ENCODE assay signal across 1 fruit fly cellular context in genomic region chr2L:3559647-3560046, dm6.
TF ChIP-seq lines count a peak whose summit lies in the region.

No protein-coding gene starts in this region.

TF ChIP-seq in whole organism, embryonic, 481 proteins besides CTCF, POLR2A, EP300 and RAD21 (continued from another document):
- TF ChIP-seq CHES-1-like (GFP tag; optimal IDR thresholded peaks at IDR 0.05; lab: Kevin White, UChicago) (no peak), ttk (GFP tag; IDR thresholded peaks at IDR 0.05; lab: Robert Waterston, UW) (no peak), amos (GFP tag; IDR thresholded peaks at IDR 0.05; lab: Robert Waterston, UW; ENCODE audit: partially characterized antibody) (no peak), CG6654 (GFP tag; optimal IDR thresholded peaks at IDR 0.05; lab: Kevin White, UChicago) (no peak), Fer1 (GFP tag; optimal IDR thresholded peaks at IDR 0.05; lab: Kevin White, UChicago) (no peak), fru (optimal IDR thresholded peaks at IDR 0.05; lab: Kevin White, UChicago) (no peak), CG31388 (GFP tag; optimal IDR thresholded peaks at IDR 0.05; lab: Kevin White, UChicago) (no peak), Hey (tag; optimal IDR thresholded peaks at IDR 0.05; lab: Kevin White, UChicago) (no peak), CG17568 (GFP tag; optimal IDR thresholded peaks at IDR 0.05; lab: Kevin White, UChicago) (no peak), HLHmδ (GFP tag; optimal IDR thresholded peaks at IDR 0.05; lab: Kevin White, UChicago) (no peak), her (GFP tag; optimal IDR thresholded peaks at IDR 0.05; lab: Kevin White, UChicago) (no peak), CG12391 (tag; optimal IDR thresholded peaks at IDR 0.05; lab: Kevin White, UChicago) (peak; percentile 10), Nf-YA (GFP tag; IDR thresholded peaks at IDR 0.05; lab: Robert Waterston, UW) (0 out of 2 replicates have a peak, but pooled peaks have one; percentile 9), Hr51 (GFP tag; optimal IDR thresholded peaks at IDR 0.05; lab: Kevin White, UChicago) (peak in 1 of 2 experiments; percentile 21), Oaz (GFP tag; IDR thresholded peaks at IDR 0.05; lab: Robert Waterston, UW) (no peak), CG6175 (GFP tag; IDR thresholded peaks at IDR 0.05; lab: Robert Waterston, UW) (no peak), z (GFP tag; IDR thresholded peaks at IDR 0.05; lab: Robert Waterston, UW) (no peak), sob (GFP tag; IDR thresholded peaks at IDR 0.05; lab: Robert Waterston, UW) (no peak), unpg (GFP tag; optimal IDR thresholded peaks at IDR 0.05; lab: Kevin White, UChicago) (peak; percentile 31), schlank (tag; optimal IDR thresholded peaks at IDR 0.05; lab: Kevin White, UChicago) (no peak), CG10543 (GFP tag; optimal IDR thresholded peaks at IDR 0.05; lab: Kevin White, UChicago) (no peak), Myb (GFP tag; optimal IDR thresholded peaks at IDR 0.05; lab: Kevin White, UChicago) (no peak), wor (GFP tag; IDR thresholded peaks at IDR 0.05; lab: Robert Waterston, UW) (no peak), CG14860 (GFP tag; IDR thresholded peaks at IDR 0.05; lab: Robert Waterston, UW; ENCODE audit: partially characterized antibody) (no peak), gcm (GFP tag; optimal IDR thresholded peaks at IDR 0.05; lab: Kevin White, UChicago) (peak; percentile 20), NC2β (GFP tag; optimal IDR thresholded peaks at IDR 0.05; lab: Kevin White, UChicago) (no peak), E2f1 (GFP tag; IDR thresholded peaks at IDR 0.05; lab: Robert Waterston, UW) (no peak), pzg (GFP tag; optimal IDR thresholded peaks at IDR 0.05; lab: Kevin White, UChicago) (no peak), crp (GFP tag; optimal IDR thresholded peaks at IDR 0.05; lab: Kevin White, UChicago) (no peak), CG9932 (GFP tag; IDR thresholded peaks at IDR 0.05; lab: Robert Waterston, UW) (0 out of 2 replicates have a peak, but pooled peaks have one; percentile 7), vvl (GFP tag; IDR thresholded peaks at IDR 0.05; lab: Robert Waterston, UW) (peak; percentile 55), h (optimal IDR thresholded peaks at IDR 0.05; lab: Kevin White, UChicago) (no peak), trh (GFP tag; optimal IDR thresholded peaks at IDR 0.05; lab: Kevin White, UChicago) (no peak), Adf1 (GFP tag; IDR thresholded peaks at IDR 0.05; lab: Robert Waterston, UW) (no peak), scrt (GFP tag; optimal IDR thresholded peaks at IDR 0.05; lab: Kevin White, UChicago) (no peak), CG4282 (GFP tag; optimal IDR thresholded peaks at IDR 0.05; lab: Kevin White, UChicago) (no peak), lilli (GFP tag; optimal IDR thresholded peaks at IDR 0.05; lab: Kevin White, UChicago) (no peak), wek (GFP tag; optimal IDR thresholded peaks at IDR 0.05; lab: Kevin White, UChicago) (no peak), CG7963 (GFP tag; IDR thresholded peaks at IDR 0.05; lab: Robert Waterston, UW; ENCODE audit: partially characterized antibody) (no peak), ab (GFP tag; optimal IDR thresholded peaks at IDR 0.05; lab: Kevin White, UChicago) (no peak), CG15269 (tag; optimal IDR thresholded peaks at IDR 0.05; lab: Kevin White, UChicago) (peak; percentile 13), fu2 (GFP tag; optimal IDR thresholded peaks at IDR 0.05; lab: Kevin White, UChicago) (no peak), E2f2 (GFP tag; IDR thresholded peaks at IDR 0.05; lab: Robert Waterston, UW) (no peak), CG8290 (GFP tag; optimal IDR thresholded peaks at IDR 0.05; lab: Kevin White, UChicago) (no peak), CG8290 (tag; optimal IDR thresholded peaks at IDR 0.05; lab: Kevin White, UChicago) (no peak), pb (GFP tag; optimal IDR thresholded peaks at IDR 0.05; lab: Kevin White, UChicago) (no peak), CG17359 (tag; optimal IDR thresholded peaks at IDR 0.05; lab: Kevin White, UChicago) (peak; percentile 1), CG12942 (GFP tag; optimal IDR thresholded peaks at IDR 0.05; lab: Kevin White, UChicago) (no peak), CG34224 (GFP tag; IDR thresholded peaks at IDR 0.05; lab: Robert Waterston, UW; ENCODE audit: partially characterized antibody) (no peak), grn (GFP tag; optimal IDR thresholded peaks at IDR 0.05; lab: Kevin White, UChicago) (no peak), stwl (tag; optimal IDR thresholded peaks at IDR 0.05; lab: Kevin White, UChicago) (no peak), inv (GFP tag; IDR thresholded peaks at IDR 0.05; lab: Robert Waterston, UW; ENCODE audit: partially characterized antibody) (no peak), CG18262 (tag; optimal IDR thresholded peaks at IDR 0.05; lab: Kevin White, UChicago) (peak; percentile 14), CG11504 (tag; optimal IDR thresholded peaks at IDR 0.05; lab: Kevin White, UChicago) (peak; percentile 7), CG10654 (GFP tag; optimal IDR thresholded peaks at IDR 0.05; lab: Kevin White, UChicago) (no peak), PHDP (tag; optimal IDR thresholded peaks at IDR 0.05; lab: Kevin White, UChicago) (peak; percentile 45), Blimp-1 (GFP tag; optimal IDR thresholded peaks at IDR 0.05; lab: Kevin White, UChicago) (peak; percentile 30), B-H1 (GFP tag; IDR thresholded peaks at IDR 0.05; lab: Robert Waterston, UW) (no peak), Optix (GFP tag; IDR thresholded peaks at IDR 0.05; lab: Robert Waterston, UW) (no peak), CG34376 (GFP tag; optimal IDR thresholded peaks at IDR 0.05; lab: Kevin White, UChicago) (no peak), Dip3 (GFP tag; optimal IDR thresholded peaks at IDR 0.05; lab: Kevin White, UChicago) (no peak), CG3163 (GFP tag; optimal IDR thresholded peaks at IDR 0.05; lab: Kevin White, UChicago) (no peak), CG12299 (tag; optimal IDR thresholded peaks at IDR 0.05; lab: Kevin White, UChicago) (no peak), Doc3 (GFP tag; IDR thresholded peaks at IDR 0.05; lab: Robert Waterston, UW; ENCODE audit: partially characterized antibody) (no peak), BtbVII (GFP tag; optimal IDR thresholded peaks at IDR 0.05; lab: Kevin White, UChicago) (no peak), Dref (GFP tag; IDR thresholded peaks at IDR 0.05; lab: Robert Waterston, UW) (no peak), stc (GFP tag; IDR thresholded peaks at IDR 0.05; lab: Robert Waterston, UW) (no peak), hkb (optimal IDR thresholded peaks at IDR 0.05; lab: Kevin White, UChicago) (no peak), hkb (GFP tag; IDR thresholded peaks at IDR 0.05; lab: Robert Waterston, UW) (0 out of 2 replicates have a peak, but pooled peaks have one; percentile 42), nerfin-1 (tag; optimal IDR thresholded peaks at IDR 0.05; lab: Kevin White, UChicago) (no peak), kah (GFP tag; optimal IDR thresholded peaks at IDR 0.05; lab: Kevin White, UChicago) (no peak), ken (GFP tag; IDR thresholded peaks at IDR 0.05; lab: Robert Waterston, UW) (no peak), Lhr (GFP tag; optimal IDR thresholded peaks at IDR 0.05; lab: Kevin White, UChicago) (no peak), nom (GFP tag; optimal IDR thresholded peaks at IDR 0.05; lab: Kevin White, UChicago) (no peak), ham (GFP tag; IDR thresholded peaks at IDR 0.05; lab: Robert Waterston, UW) (no peak), bcd (GFP tag; optimal IDR thresholded peaks at IDR 0.05; lab: Kevin White, UChicago) (no peak), CoRest (tag; optimal IDR thresholded peaks at IDR 0.05; lab: Kevin White, UChicago) (no peak), Med (GFP tag; lab: Kevin White, UChicago) (peak; percentile 5), CG5180 (GFP tag; optimal IDR thresholded peaks at IDR 0.05; lab: Kevin White, UChicago) (no peak), Dek (tag; optimal IDR thresholded peaks at IDR 0.05; lab: Kevin White, UChicago) (no peak), Poxn (GFP tag; IDR thresholded peaks at IDR 0.05; lab: Robert Waterston, UW) (no peak), ftz-f1 (GFP tag; optimal IDR thresholded peaks at IDR 0.05; lab: Kevin White, UChicago) (no peak), CG7928 (GFP tag; optimal IDR thresholded peaks at IDR 0.05; lab: Kevin White, UChicago) (no peak), Hr3 (GFP tag; optimal IDR thresholded peaks at IDR 0.05; lab: Kevin White, UChicago) (no peak), gro (GFP tag; optimal IDR thresholded peaks at IDR 0.05; lab: Kevin White, UChicago) (no peak), gfzf (GFP tag; optimal IDR thresholded peaks at IDR 0.05; lab: Kevin White, UChicago) (no peak), corto (GFP tag; optimal IDR thresholded peaks at IDR 0.05; lab: Kevin White, UChicago) (no peak), CG7372 (GFP tag; IDR thresholded peaks at IDR 0.05; lab: Robert Waterston, UW) (no peak), dmrt11E (tag; optimal IDR thresholded peaks at IDR 0.05; lab: Kevin White, UChicago) (no peak), CG1024 (GFP tag; IDR thresholded peaks at IDR 0.05; lab: Robert Waterston, UW) (no peak), gce (GFP tag; IDR thresholded peaks at IDR 0.05; lab: Robert Waterston, UW) (no peak), gsb-n (tag; optimal IDR thresholded peaks at IDR 0.05; lab: Kevin White, UChicago) (no peak), tll (GFP tag; optimal IDR thresholded peaks at IDR 0.05; lab: Kevin White, UChicago) (no peak), pho (GFP tag; optimal IDR thresholded peaks at IDR 0.05; lab: Kevin White, UChicago) (no peak), sna (GFP tag; IDR thresholded peaks at IDR 0.05; lab: Robert Waterston, UW; ENCODE audit: partially characterized antibody) (no peak), MESR4 (GFP tag; optimal IDR thresholded peaks at IDR 0.05; lab: Kevin White, UChicago) (no peak), prd (optimal IDR thresholded peaks at IDR 0.05; lab: Kevin White, UChicago) (no peak), prd (GFP tag; IDR thresholded peaks at IDR 0.05; lab: Robert Waterston, UW) (peak; percentile 45; the same call in 2 of the 3 replicates), CG30403 (GFP tag; optimal IDR thresholded peaks at IDR 0.05; lab: Kevin White, UChicago) (no peak), vfl (GFP tag; optimal IDR thresholded peaks at IDR 0.05; lab: Kevin White, UChicago) (no peak), Camta (GFP tag; optimal IDR thresholded peaks at IDR 0.05; lab: Kevin White, UChicago) (no peak), dmrt99B (tag; optimal IDR thresholded peaks at IDR 0.05; lab: Kevin White, UChicago) (peak; percentile 2), lov (optimal IDR thresholded peaks at IDR 0.05; lab: Kevin White, UChicago) (no peak), lov (GFP tag; IDR thresholded peaks at IDR 0.05; lab: Robert Waterston, UW) (no peak), so (GFP tag; IDR thresholded peaks at IDR 0.05; lab: Robert Waterston, UW) (0 out of 3 replicates have a peak, but pooled peaks have one; percentile 33), da (GFP tag; optimal IDR thresholded peaks at IDR 0.05; lab: Kevin White, UChicago) (no peak), phol (tag; optimal IDR thresholded peaks at IDR 0.05; lab: Kevin White, UChicago) (no peak), sqz (GFP tag; optimal IDR thresholded peaks at IDR 0.05; lab: Kevin White, UChicago) (no peak), CG31441 (GFP tag; IDR thresholded peaks at IDR 0.05; lab: Robert Waterston, UW) (0 out of 2 replicates have a peak, but pooled peaks have one; percentile 22)
